Worm (Caenorhabditis elegans) whole organism, mixed stage, embryonic: ENCODE measurements around the gene kdp-1.

Experiments
- M03D4.4 ChIP-seq: sonication (generic microtip); optimal IDR thresholded peaks from 2 replicates; lab custom pipeline; 2017; ENCODE audit warnings: mild to moderate bottlenecking, missing genetic modification characterization, missing compliant biosample characterization
- bed-3 ChIP-seq: fragments of 200-800 bp; sonication (Bioruptor generic); optimal IDR thresholded peaks from 3 replicates; lab custom pipeline; 2018; ENCODE audit warnings: mild to moderate bottlenecking, missing genetic modification characterization, moderate library complexity, missing compliant biosample characterization
- ceh-39 ChIP-seq: fragments of 150-350 bp; optimal IDR thresholded peaks from 2 replicates; lab custom pipeline; 2014; ENCODE audit warnings: missing biosample characterization, missing genetic modification characterization
- ceh-83 ChIP-seq: fragments of 200-800 bp; sonication (Bioruptor generic); optimal IDR thresholded peaks from 2 replicates; lab custom pipeline; 2018; ENCODE audit warnings: mild to moderate bottlenecking, missing genetic modification characterization, missing compliant biosample characterization
- ces-1 ChIP-seq: fragments of 150-350 bp; optimal IDR thresholded peaks from 2 replicates; lab custom pipeline; 2014; ENCODE audit warnings: missing biosample characterization, missing genetic modification reagents, missing genetic modification characterization
- cnd-1 ChIP-seq: fragments of 200-800 bp; sonication (Bioruptor generic); optimal IDR thresholded peaks from 2 replicates; lab custom pipeline; 2018; ENCODE audit warnings: mild to moderate bottlenecking, missing genetic modification characterization, missing compliant biosample characterization
- elt-1 ChIP-seq: sonication (generic microtip); optimal IDR thresholded peaks from 2 replicates; lab custom pipeline; 2017; ENCODE audit warnings: missing genetic modification characterization, mild to moderate bottlenecking, missing compliant biosample characterization, antibody characterized with exemption, moderate library complexity, borderline replicate concordance; ENCODE audit not compliant: insufficient read depth
- elt-3 ChIP-seq: fragments of 150-350 bp; optimal IDR thresholded peaks from 2 replicates; lab custom pipeline; 2014; ENCODE audit warnings: missing biosample characterization, missing genetic modification characterization
- flh-1 ChIP-seq: fragments of 200-800 bp; sonication (Bioruptor generic); optimal IDR thresholded peaks from 2 replicates; lab custom pipeline; 2018; ENCODE audit warnings: mild to moderate bottlenecking, missing genetic modification characterization, moderate library complexity, missing compliant biosample characterization
- ham-2 ChIP-seq: fragments of 200-800 bp; sonication (Bioruptor generic); optimal IDR thresholded peaks from 2 replicates; lab custom pipeline; 2018; ENCODE audit warnings: mild to moderate bottlenecking, missing genetic modification characterization, missing compliant biosample characterization
- lin-13 ChIP-seq: fragments of 150-350 bp; optimal IDR thresholded peaks from 2 replicates; lab custom pipeline; 2014; ENCODE audit warnings: missing biosample characterization, missing genetic modification characterization
- lsy-2 ChIP-seq: fragments of 150-350 bp; optimal IDR thresholded peaks from 2 replicates; lab custom pipeline; 2014; ENCODE audit warnings: missing biosample characterization, missing genetic modification characterization
- mab-5 ChIP-seq: fragments of 150-350 bp; optimal IDR thresholded peaks from 2 replicates; lab custom pipeline; 2014; ENCODE audit warnings: missing biosample characterization, missing genetic modification characterization
- mep-1 ChIP-seq: fragments of 150-350 bp; optimal IDR thresholded peaks from 2 replicates; lab custom pipeline; 2017; ENCODE audit warnings: missing biosample characterization, missing genetic modification reagents, missing genetic modification characterization, inconsistent platforms
- nhr-12 ChIP-seq: fragments of 150-350 bp; optimal IDR thresholded peaks from 2 replicates; lab custom pipeline; 2014; ENCODE audit warnings: missing biosample characterization, missing genetic modification characterization
- nhr-2 ChIP-seq: fragments of 150-350 bp; optimal IDR thresholded peaks from 2 replicates; lab custom pipeline; 2014; ENCODE audit warnings: missing biosample characterization, missing genetic modification characterization
- nhr-237 ChIP-seq: fragments of 150-350 bp; optimal IDR thresholded peaks from 2 replicates; lab custom pipeline; 2014; ENCODE audit warnings: missing biosample characterization, missing genetic modification characterization
- nhr-28 ChIP-seq: fragments of 150-350 bp; optimal IDR thresholded peaks from 2 replicates; lab custom pipeline; 2014; ENCODE audit warnings: missing biosample characterization, missing genetic modification characterization
- nhr-76 ChIP-seq: sonication (generic microtip); optimal IDR thresholded peaks from 2 replicates; lab custom pipeline; 2017; ENCODE audit warnings: missing biosample characterization, missing genetic modification characterization
- pha-4 ChIP-seq: fragments of 150-350 bp; optimal IDR thresholded peaks from 2 replicates; lab custom pipeline; 2018; ENCODE audit warnings: missing biosample characterization, missing genetic modification reagents, missing genetic modification characterization
- sem-2 ChIP-seq: fragments of 200-800 bp; sonication (Bioruptor generic); optimal IDR thresholded peaks from 2 replicates; lab custom pipeline; 2018; ENCODE audit warnings: mild to moderate bottlenecking, missing genetic modification characterization, missing compliant biosample characterization
- snpc-4 ChIP-seq: fragments of 150-350 bp; optimal IDR thresholded peaks from 2 replicates; lab custom pipeline; 2014; ENCODE audit warnings: missing biosample characterization, missing genetic modification characterization
- sptf-1 ChIP-seq: sonication (generic microtip); optimal IDR thresholded peaks from 2 replicates; lab custom pipeline; 2017; ENCODE audit warnings: mild to moderate bottlenecking, missing genetic modification characterization, moderate library complexity, missing compliant biosample characterization
- tbx-8 ChIP-seq: fragments of 200-800 bp; sonication (Bioruptor generic); optimal IDR thresholded peaks from 2 replicates; lab custom pipeline; 2018; ENCODE audit warnings: mild to moderate bottlenecking, missing genetic modification characterization, moderate library complexity, missing compliant biosample characterization
- unc-120 ChIP-seq: sonication (generic microtip); optimal IDR thresholded peaks from 2 replicates; lab custom pipeline; 2017; ENCODE audit warnings: missing genetic modification characterization, missing compliant biosample characterization; ENCODE audit not compliant: poor library complexity, severe bottlenecking
- unc-39 ChIP-seq: fragments of 150-350 bp; optimal IDR thresholded peaks from 2 replicates; lab custom pipeline; 2014; ENCODE audit warnings: missing biosample characterization, missing genetic modification characterization
- unc-62 ChIP-seq: fragments of 150-350 bp; optimal IDR thresholded peaks from 2 replicates; lab custom pipeline; 2014; ENCODE audit warnings: missing biosample characterization, missing genetic modification reagents, missing genetic modification characterization
- zip-8 ChIP-seq: fragments of 150-350 bp; optimal IDR thresholded peaks from 2 replicates; lab custom pipeline; 2014; ENCODE audit warnings: missing biosample characterization, missing genetic modification characterization
- ztf-11 ChIP-seq: fragments of 150-350 bp; optimal IDR thresholded peaks from 2 replicates; lab custom pipeline; 2014; ENCODE audit warnings: missing biosample characterization, missing genetic modification characterization

kdp-1 gene

ce11 chrIV:13319886-13320650 lies 20.1 kb downstream of the kdp-1 start:
- TF ChIP-seq nhr-76 (tag; lab: Kevin White, UChicago) (no peak), lsy-2 (tag; lab: Kevin White, UChicago) (no peak), flh-1 (GFP tag; lab: Kevin White, UChicago) (no peak)
- TF ChIP-seq, all 35 proteins: peak for 0

ce11 chrIV:13322429-13322828 lies 22.4 kb downstream of the kdp-1 start:
- no peak for TF ChIP-seq M03D4.4 (tag; lab: Kevin White, UChicago)
- TF ChIP-seq unc-120 (tag; lab: Kevin White, UChicago): no peak

ce11 chrIV:13323823-13324359 lies 23.9 kb downstream of the kdp-1 start, which contains the start of gene fat-2:
fat-2 (plus strand) TSS chrIV:13323873.
- TF ChIP-seq cnd-1 (tag; lab: Kevin White, UChicago): no peak
- no peak for TF ChIP-seq elt-3 (tag; lab: Kevin White, UChicago)
- TF ChIP-seq ces-1: no peak
- TF ChIP-seq tbx-8 (GFP tag; lab: Kevin White, UChicago): no peak

DNA sequence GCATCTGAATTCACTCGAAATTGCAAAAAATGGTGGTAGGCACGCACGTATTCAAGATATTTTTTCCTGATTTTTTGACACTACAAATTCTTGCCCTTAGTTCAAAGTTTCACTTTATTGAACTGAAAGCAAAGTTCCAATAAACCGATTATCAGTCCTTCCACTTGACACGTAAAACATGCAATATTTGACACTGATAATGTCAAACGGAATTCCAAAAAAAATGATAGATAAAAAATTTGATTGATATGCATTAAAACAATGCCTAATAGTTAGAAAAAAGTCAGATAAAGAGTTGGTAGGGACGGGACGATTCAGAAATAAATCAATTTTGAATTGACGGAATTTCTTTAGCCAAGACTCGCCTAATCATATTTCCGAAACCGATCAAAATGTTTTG lies 27.1 kb downstream of the kdp-1 start:
- TF ChIP-seq elt-1 (tag; lab: Kevin White, UChicago) (no peak), unc-120 (tag; lab: Kevin White, UChicago) (no peak), bed-3 (GFP tag; lab: Kevin White, UChicago) (no peak), nhr-237 (tag; lab: Kevin White, UChicago) (no peak), nhr-28 (tag; lab: Kevin White, UChicago) (no peak), nhr-12 (tag; lab: Kevin White, UChicago) (no peak), mep-1 (tag; lab: Kevin White, UChicago) (no peak), ham-2 (GFP tag; lab: Kevin White, UChicago) (no peak), flh-1 (GFP tag; lab: Kevin White, UChicago) (no peak), nhr-2 (tag; lab: Kevin White, UChicago) (no peak), tbx-8 (GFP tag; lab: Kevin White, UChicago) (no peak), snpc-4 (no peak), ztf-11 (no peak)

DNA sequence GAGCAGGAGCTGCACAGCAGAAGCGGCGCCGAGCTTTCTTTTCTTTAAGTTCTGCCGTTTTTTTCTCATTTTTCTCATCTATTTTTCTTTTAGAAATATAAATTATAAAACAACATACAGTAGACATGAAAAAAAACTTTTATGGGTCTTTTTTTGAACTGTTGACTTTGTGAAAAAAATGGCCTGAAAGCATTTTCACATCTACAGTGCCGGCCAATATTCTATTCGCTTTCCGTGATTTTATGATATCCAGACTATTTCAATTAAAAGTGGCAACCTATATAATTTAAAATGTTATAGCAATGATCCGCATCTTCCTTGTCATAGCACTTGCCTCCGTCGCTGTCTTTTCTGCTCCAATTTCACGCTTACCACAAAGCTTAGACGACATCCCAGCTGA lies 28.1 kb downstream of the kdp-1 start, which contains the start of gene far-6:
Gene far-6, plus strand, starts transcription at position 301 of the 400 bp plus-strand sequence.
- TF ChIP-seq sem-2 (GFP tag; lab: Kevin White, UChicago) (no peak), tbx-8 (GFP tag; lab: Kevin White, UChicago) (no peak), ceh-39 (tag; lab: Kevin White, UChicago) (no peak), ztf-11 (no peak), zip-8 (no peak), pha-4 (tag; lab: Kevin White, UChicago) (no peak), sptf-1 (tag; lab: Kevin White, UChicago) (no peak)

- TF ChIP-seq flh-1 (GFP tag; lab: Kevin White, UChicago) (no peak), cnd-1 (tag; lab: Kevin White, UChicago) (no peak), unc-62 (GFP tag; lab: Kevin White, UChicago) (no peak)
Observed at ce11 chrIV:13330547-13330946, 30.6 kb downstream of the kdp-1 start.

- TF ChIP-seq unc-120 (tag; lab: Kevin White, UChicago) (no peak), cnd-1 (tag; lab: Kevin White, UChicago) (no peak), pha-4 (tag; lab: Kevin White, UChicago) (no peak), unc-39 (tag; lab: Kevin White, UChicago) (no peak), mab-5 (tag; lab: Kevin White, UChicago) (no peak), sptf-1 (tag; lab: Kevin White, UChicago) (no peak), ham-2 (GFP tag; lab: Kevin White, UChicago) (no peak), lin-13 (tag; lab: Kevin White, UChicago) (no peak), ceh-83 (GFP tag; lab: Kevin White, UChicago) (no peak), bed-3 (GFP tag; lab: Kevin White, UChicago) (no peak)
Observed at ce11 chrIV:13331285-13331684, 31.3 kb downstream of the kdp-1 start, which contains the start of gene pqn-74. pqn-74 (minus strand) TSS chrIV:13331406.
